Worm (Caenorhabditis elegans): Measurements from ENCODE around the gene dph-5.

DNA sequence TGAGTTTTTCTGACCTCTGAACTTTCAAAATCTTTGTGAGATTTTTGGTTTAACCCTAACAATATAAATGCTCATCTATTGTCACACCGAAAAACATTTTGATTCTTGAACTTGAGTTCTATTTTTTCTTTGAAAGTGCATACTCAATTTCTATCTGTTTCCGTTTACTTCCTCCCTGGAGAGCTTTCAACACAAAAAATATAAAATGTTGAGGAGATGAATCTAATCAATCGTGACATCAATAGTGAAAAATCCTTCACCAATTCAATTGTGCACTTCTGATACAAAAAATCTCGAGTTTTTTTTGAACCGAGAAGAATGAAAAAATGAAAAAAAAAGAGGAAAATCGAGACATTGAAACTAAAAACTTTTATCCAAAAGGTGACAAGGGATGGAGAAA lies 11.8 kb downstream of the dph-5 start:
- TF ChIP-seq nhr-23 (tag; optimal IDR thresholded peaks at IDR 0.05) (no peak), nhr-12 (tag; optimal IDR thresholded peaks at IDR 0.05) (no peak), alr-1 (tag; optimal IDR thresholded peaks at IDR 0.05) (no peak), ceh-82 (tag; optimal IDR thresholded peaks at IDR 0.05) (no peak), egl-27 (tag; optimal IDR thresholded peaks at IDR 0.05) (no peak), unc-62 (GFP tag; optimal IDR thresholded peaks at IDR 0.05) (no peak), elt-1 (tag; optimal IDR thresholded peaks at IDR 0.05) (no peak), nhr-237 (tag; optimal IDR thresholded peaks at IDR 0.05) (no peak), lin-13 (GFP tag; optimal IDR thresholded peaks at IDR 0.05) (no peak)
